Worm (Caenorhabditis elegans) whole organism, late embryonic: Measurements from ENCODE around the gene hil-4.

Experiments used
- C08G9.2 ChIP-seq: sonication (generic microtip); optimal IDR thresholded peaks from 2 replicates; lab custom pipeline; 2016; ENCODE audit warnings: mild to moderate bottlenecking, missing genetic modification characterization, moderate library complexity, missing compliant biosample characterization
- C38D4.7 ChIP-seq: fragments of 200-800 bp; sonication (Bioruptor generic); optimal IDR thresholded peaks from 2 replicates; lab custom pipeline; 2018; ENCODE audit warnings: mild to moderate bottlenecking, missing genetic modification characterization, moderate library complexity, missing compliant biosample characterization
- F13H6.1 ChIP-seq: sonication (generic microtip); optimal IDR thresholded peaks from 2 replicates; lab custom pipeline; 2016; ENCODE audit warnings: missing genetic modification characterization, missing compliant biosample characterization
- K02D7.2 ChIP-seq: sonication (generic microtip); optimal IDR thresholded peaks from 2 replicates; lab custom pipeline; 2017; ENCODE audit warnings: mild to moderate bottlenecking, missing genetic modification characterization, missing compliant biosample characterization
- K09A11.1 ChIP-seq: sonication (generic microtip); optimal IDR thresholded peaks from 2 replicates; lab custom pipeline; 2017; ENCODE audit warnings: antibody characterized with exemption, mild to moderate bottlenecking, missing genetic modification characterization, missing compliant biosample characterization; ENCODE audit not compliant: insufficient read depth
- T23F11.4 ChIP-seq: fragments of 200-800 bp; sonication (Bioruptor generic); optimal IDR thresholded peaks from 2 replicates; lab custom pipeline; 2018; ENCODE audit warnings: mild to moderate bottlenecking, missing genetic modification characterization, missing compliant biosample characterization
- Y22D7AL.16 ChIP-seq: sonication (generic microtip); optimal IDR thresholded peaks from 2 replicates; lab custom pipeline; 2016; ENCODE audit warnings: missing genetic modification characterization, missing compliant biosample characterization
- ahr-1 ChIP-seq: sonication (generic microtip); optimal IDR thresholded peaks from 2 replicates; lab custom pipeline; 2016; ENCODE audit warnings: missing genetic modification characterization, missing compliant biosample characterization
- ama-1 ChIP-seq: fragments of 150-350 bp; optimal IDR thresholded peaks from 2 replicates; lab custom pipeline; 2014
- ceh-14 ChIP-seq: sonication (generic microtip); optimal IDR thresholded peaks from 2 replicates; lab custom pipeline; 2016; ENCODE audit warnings: missing genotype, missing genetic modification characterization, missing compliant biosample characterization
- ceh-18 ChIP-seq: sonication (generic microtip); optimal IDR thresholded peaks from 2 replicates; lab custom pipeline; 2016; ENCODE audit warnings: missing genetic modification characterization, missing compliant biosample characterization
- ceh-19 ChIP-seq: fragments of 200-800 bp; sonication (Bioruptor generic); optimal IDR thresholded peaks from 2 replicates; lab custom pipeline; 2018; ENCODE audit warnings: mild to moderate bottlenecking, missing genetic modification characterization, missing compliant biosample characterization
- ceh-24 ChIP-seq: sonication (generic microtip); optimal IDR thresholded peaks from 2 replicates; lab custom pipeline; 2016; ENCODE audit warnings: mild to moderate bottlenecking, missing genetic modification characterization, missing compliant biosample characterization
- ceh-34 ChIP-seq: sonication (generic microtip); optimal IDR thresholded peaks from 2 replicates; lab custom pipeline; 2016; ENCODE audit warnings: mild to moderate bottlenecking, missing genetic modification characterization, missing compliant biosample characterization
- ceh-45 ChIP-seq: fragments of 200-800 bp; sonication (Bioruptor generic); IDR thresholded peaks from 2 replicates; pipeline ENCODE4 v1.3.6; 2022; ENCODE audit warnings: missing genetic modification reagents, missing genetic modification characterization, missing compliant biosample characterization
- che-1 ChIP-seq: sonication (generic microtip); optimal IDR thresholded peaks from 2 replicates; lab custom pipeline; 2016; ENCODE audit warnings: mild to moderate bottlenecking, missing genetic modification characterization, missing compliant biosample characterization
- dmd-4 ChIP-seq: sonication (generic microtip); optimal IDR thresholded peaks from 2 replicates; lab custom pipeline; 2016; ENCODE audit warnings: borderline replicate concordance, missing genetic modification characterization, missing compliant biosample characterization
- dve-1 ChIP-seq: sonication (generic microtip); optimal IDR thresholded peaks from 2 replicates; lab custom pipeline; 2017; ENCODE audit warnings: antibody characterized with exemption, mild to moderate bottlenecking, missing genetic modification characterization, missing compliant biosample characterization
- elt-2 ChIP-seq: sonication (generic microtip); optimal IDR thresholded peaks from 2 replicates; lab custom pipeline; 2016; ENCODE audit warnings: missing genetic modification reagents, missing genetic modification characterization, missing compliant biosample characterization
- elt-4 ChIP-seq: sonication (generic microtip); optimal IDR thresholded peaks from 2 replicates; lab custom pipeline; 2016; ENCODE audit warnings: missing genetic modification characterization, missing compliant biosample characterization
- ets-4 ChIP-seq: sonication (generic microtip); optimal IDR thresholded peaks from 2 replicates; lab custom pipeline; 2016; ENCODE audit warnings: missing genetic modification characterization, missing compliant biosample characterization
- fkh-10 ChIP-seq: fragments of 150-350 bp; optimal IDR thresholded peaks from 2 replicates; lab custom pipeline; 2014; ENCODE audit warnings: missing biosample characterization, missing genetic modification reagents, missing genetic modification characterization
- gmeb-2 ChIP-seq: sonication (generic microtip); optimal IDR thresholded peaks from 2 replicates; lab custom pipeline; 2016; ENCODE audit warnings: missing genetic modification characterization, inconsistent platforms, missing compliant biosample characterization
- hlh-13 ChIP-seq: fragments of 200-800 bp; sonication (Bioruptor generic); optimal IDR thresholded peaks from 2 replicates; lab custom pipeline; 2018; ENCODE audit warnings: mild to moderate bottlenecking, missing genetic modification characterization, missing compliant biosample characterization
- hlh-30 ChIP-seq: sonication (generic microtip); optimal IDR thresholded peaks from 2 replicates; lab custom pipeline; 2017; ENCODE audit warnings: antibody characterized with exemption, missing genetic modification characterization, missing compliant biosample characterization; ENCODE audit not compliant: insufficient read depth
- hlh-6 ChIP-seq: sonication (generic microtip); optimal IDR thresholded peaks from 2 replicates; lab custom pipeline; 2016; ENCODE audit warnings: missing genotype, missing genetic modification characterization, missing compliant biosample characterization
- hlh-8 ChIP-seq: sonication (generic microtip); optimal IDR thresholded peaks from 2 replicates; lab custom pipeline; 2016; ENCODE audit warnings: missing genotype, missing genetic modification characterization, missing compliant biosample characterization
- lim-6 ChIP-seq: sonication (generic microtip); optimal IDR thresholded peaks from 2 replicates; lab custom pipeline; 2016; ENCODE audit warnings: missing genetic modification characterization, missing compliant biosample characterization
- lin-11 ChIP-seq: fragments of 200-800 bp; sonication (Bioruptor generic); optimal IDR thresholded peaks from 2 replicates; lab custom pipeline; 2018; ENCODE audit warnings: mild to moderate bottlenecking, missing genetic modification characterization, missing compliant biosample characterization
- nfya-1 ChIP-seq: sonication (generic microtip); optimal IDR thresholded peaks from 2 replicates; lab custom pipeline; 2017; ENCODE audit warnings: missing genetic modification characterization, mild to moderate bottlenecking, missing compliant biosample characterization, antibody characterized with exemption, moderate library complexity
- nhr-11 ChIP-seq: fragments of 150-350 bp; optimal IDR thresholded peaks from 2 replicates; lab custom pipeline; 2014; ENCODE audit warnings: missing biosample characterization, missing genetic modification characterization
- odd-2 ChIP-seq: sonication (generic microtip); optimal IDR thresholded peaks from 2 replicates; lab custom pipeline; 2017; ENCODE audit warnings: antibody characterized with exemption, mild to moderate bottlenecking, missing genetic modification characterization, missing compliant biosample characterization
- pag-3 ChIP-seq: sonication (generic microtip); optimal IDR thresholded peaks from 2 replicates; lab custom pipeline; 2016; ENCODE audit warnings: missing compliant biosample characterization, missing genetic modification characterization, borderline replicate concordance
- pat-9 ChIP-seq: fragments of 200-800 bp; sonication (Bioruptor generic); optimal IDR thresholded peaks from 2 replicates; lab custom pipeline; 2018; ENCODE audit warnings: mild to moderate bottlenecking, missing genetic modification characterization, moderate library complexity, missing compliant biosample characterization
- pha-2 ChIP-seq: sonication (generic microtip); optimal IDR thresholded peaks from 2 replicates; lab custom pipeline; 2017; ENCODE audit warnings: mild to moderate bottlenecking, missing genetic modification characterization, missing compliant biosample characterization
- pha-4 ChIP-seq: fragments of 150-350 bp; optimal IDR thresholded peaks from 2 replicates; lab custom pipeline; 2018; ENCODE audit warnings: missing biosample characterization, missing genetic modification reagents, missing genetic modification characterization
- pros-1 ChIP-seq: fragments of 150-350 bp; optimal IDR thresholded peaks from 2 replicates; lab custom pipeline; 2014; ENCODE audit warnings: missing biosample characterization, missing genetic modification reagents, missing genetic modification characterization
- ref-2 ChIP-seq: sonication (generic microtip); optimal IDR thresholded peaks from 2 replicates; lab custom pipeline; 2016; ENCODE audit warnings: missing genetic modification characterization, missing compliant biosample characterization
- rnt-1 ChIP-seq: sonication (generic microtip); optimal IDR thresholded peaks from 2 replicates; lab custom pipeline; 2016; ENCODE audit warnings: missing genetic modification characterization, missing compliant biosample characterization
- sdc-2 ChIP-seq: sonication (generic microtip); optimal IDR thresholded peaks from 2 replicates; lab custom pipeline; 2016; ENCODE audit warnings: missing genotype, missing genetic modification characterization, missing compliant biosample characterization
- sox-2 ChIP-seq: fragments of 200-800 bp; sonication (Bioruptor generic); IDR thresholded peaks from 2 replicates; pipeline ENCODE4 v1.3.6; 2022; ENCODE audit warnings: missing genetic modification reagents, missing genetic modification characterization, missing compliant biosample characterization
- syd-9 ChIP-seq: sonication (generic microtip); optimal IDR thresholded peaks from 2 replicates; lab custom pipeline; 2016; ENCODE audit warnings: mild to moderate bottlenecking, missing genetic modification characterization, moderate library complexity, missing compliant biosample characterization
- tbx-2 ChIP-seq: sonication (generic microtip); optimal IDR thresholded peaks from 2 replicates; lab custom pipeline; 2016; ENCODE audit warnings: missing genetic modification characterization, missing compliant biosample characterization
- tbx-7 ChIP-seq: sonication (generic microtip); optimal IDR thresholded peaks from 2 replicates; lab custom pipeline; 2016; ENCODE audit warnings: missing genotype, missing genetic modification characterization, missing compliant biosample characterization
- unc-3 ChIP-seq, 2 experiments: fragments of 200-800 bp in 1 of 2; sonication (Bioruptor generic) in 1 of 2; sonication (generic microtip) in 1 of 2; conservative IDR thresholded peaks in 1 of 2; optimal IDR thresholded peaks in 1 of 2; 2 replicates each; pipeline versions ENCODE4 v1.3.6 to Lab custom; 2016 to 2022; ENCODE audit warnings: missing compliant biosample characterization in 2 of 2, missing genetic modification characterization in 2 of 2, missing genetic modification reagents in 1 of 2
- unc-55 ChIP-seq: sonication (generic microtip); optimal IDR thresholded peaks from 2 replicates; lab custom pipeline; 2017; ENCODE audit warnings: missing biosample characterization, missing genetic modification reagents, missing genetic modification characterization
- unc-86 ChIP-seq: sonication (generic microtip); optimal IDR thresholded peaks from 2 replicates; lab custom pipeline; 2016; ENCODE audit warnings: missing genetic modification characterization, missing compliant biosample characterization

The hil-4 gene

ce11 chrV:4730075-4730474, 24.0 kb upstream of the hil-4 start, which contains the start of gene tig-2:
Gene tig-2, minus strand, starts transcription at chrV:4730161.
- TF ChIP-seq ceh-18 (peak; percentile 48), lim-6 (tag; lab: Kevin White, UChicago) (no peak), C08G9.2 (tag; lab: Kevin White, UChicago) (no peak), nfya-1 (tag; lab: Kevin White, UChicago) (peak; percentile 23), tbx-2 (tag; lab: Kevin White, UChicago) (peak; percentile 8), ceh-34 (tag; lab: Kevin White, UChicago) (no peak), syd-9 (no peak), ceh-45 (GFP tag; lab: Robert Waterston, UW) (no peak)

- peak; percentile 77 for TF ChIP-seq syd-9
- peak; percentile 76 for TF ChIP-seq hlh-6 (tag; lab: Kevin White, UChicago)
- peak; percentile 70 for TF ChIP-seq dmd-4
- TF ChIP-seq lin-11 (tag; lab: Kevin White, UChicago) = peak; percentile 78
- peak; percentile 86 for TF ChIP-seq gmeb-2 (tag; lab: Kevin White, UChicago)
- no peak for TF ChIP-seq hlh-30
- peak; percentile 78 for TF ChIP-seq ahr-1 (tag; lab: Kevin White, UChicago)
- peak; percentile 54 for TF ChIP-seq Y22D7AL.16 (tag; lab: Kevin White, UChicago)
- no peak for TF ChIP-seq pha-4 (tag; lab: Kevin White, UChicago)
- TF ChIP-seq fkh-10 (GFP tag; lab: Kevin White, UChicago) = peak; percentile 66
- TF ChIP-seq hlh-13 (GFP tag; lab: Kevin White, UChicago) = peak; percentile 70
- TF ChIP-seq pros-1 (tag; lab: Kevin White, UChicago) = no peak
- peak; percentile 89 for TF ChIP-seq nfya-1 (tag; lab: Kevin White, UChicago)
- TF ChIP-seq pag-3 (tag; lab: Kevin White, UChicago) = peak; percentile 2
- peak; percentile 90 for TF ChIP-seq odd-2
- TF ChIP-seq tbx-7 (tag; lab: Kevin White, UChicago) = peak; percentile 54
- TF ChIP-seq ceh-24 (tag; lab: Kevin White, UChicago) = peak; percentile 65
- TF ChIP-seq ceh-19 (GFP tag; lab: Kevin White, UChicago) = peak; percentile 88
- TF ChIP-seq ref-2 = peak; percentile 71
- peak; percentile 95 for TF ChIP-seq elt-2 (tag; lab: Kevin White, UChicago)
- TF ChIP-seq C38D4.7 = peak; percentile 83
- TF ChIP-seq ama-1 (lab: Kevin White, UChicago) = no peak
- TF ChIP-seq pat-9 (tag; lab: Kevin White, UChicago) = peak; percentile 55
- TF ChIP-seq unc-55 (GFP tag; lab: Kevin White, UChicago) = no peak
- peak; percentile 77 for TF ChIP-seq che-1
- peak; percentile 93 for TF ChIP-seq unc-86 (tag; lab: Kevin White, UChicago)
- TF ChIP-seq ceh-14 (tag; lab: Kevin White, UChicago) = peak; percentile 97
- peak; percentile 80 for TF ChIP-seq K09A11.1 (tag; lab: Kevin White, UChicago)
- peak; percentile 65 for TF ChIP-seq T23F11.4 (GFP tag; lab: Kevin White, UChicago)
- peak; percentile 66 for TF ChIP-seq ets-4
- no peak; the same call in 1 of the 2 replicates for TF ChIP-seq unc-3 (GFP tag; conservative IDR thresholded peaks at IDR 0.05; lab: Robert Waterston, UW)
- TF ChIP-seq unc-3 (tag; optimal IDR thresholded peaks at IDR 0.05; lab: Kevin White, UChicago) = peak; percentile 87
- no peak for TF ChIP-seq dve-1 (tag; lab: Kevin White, UChicago)
- peak; percentile 83 for TF ChIP-seq K02D7.2 (tag; lab: Kevin White, UChicago)
- peak; percentile 68 for TF ChIP-seq C08G9.2 (tag; lab: Kevin White, UChicago)
- no peak for TF ChIP-seq elt-4 (tag; lab: Kevin White, UChicago)
- peak; percentile 89 for TF ChIP-seq hlh-8 (tag; lab: Kevin White, UChicago)
- TF ChIP-seq sdc-2 (tag; lab: Kevin White, UChicago) = peak; percentile 67
- peak; percentile 82 for TF ChIP-seq rnt-1 (tag; lab: Kevin White, UChicago)
- peak; percentile 89 for TF ChIP-seq tbx-2 (tag; lab: Kevin White, UChicago)
- TF ChIP-seq pha-2 (tag; lab: Kevin White, UChicago) = peak; percentile 88
- TF ChIP-seq nhr-11 = no peak
- peak; percentile 82 for TF ChIP-seq sox-2
- TF ChIP-seq ceh-18 = peak; percentile 58
- peak; percentile 74 for TF ChIP-seq F13H6.1 (tag; lab: Kevin White, UChicago)
Observed at ce11 chrV:4731154-4731961, 22.8 kb upstream of the hil-4 start, which contains the start of gene F39G3.3. Gene F39G3.3, plus strand, starts transcription at chrV:4731911.
